Worm (Caenorhabditis elegans): ENCODE results near the gene oig-4.

- TF ChIP-seq sea-1 (GFP tag; conservative IDR thresholded peaks at IDR 0.05) (no peak), ets-7 (tag; optimal IDR thresholded peaks at IDR 0.05) (no peak), ceh-13 (GFP tag; optimal IDR thresholded peaks at IDR 0.05) (no peak), ama-1 (optimal IDR thresholded peaks at IDR 0.05) (no peak), hmbx-1 (tag; optimal IDR thresholded peaks at IDR 0.05) (no peak), aly-1 (tag; optimal IDR thresholded peaks at IDR 0.05) (no peak), flt-1 (GFP tag; IDR thresholded peaks at IDR 0.05) (no peak), tra-4 (tag; optimal IDR thresholded peaks at IDR 0.05) (no peak), hnd-1 (tag; optimal IDR thresholded peaks at IDR 0.05) (no peak), F13C5.2 (tag; optimal IDR thresholded peaks at IDR 0.05) (no peak), B0310.2 (tag; optimal IDR thresholded peaks at IDR 0.05) (no peak), tbx-37 (GFP tag; conservative IDR thresholded peaks at IDR 0.05) (no peak), hmg-4 (GFP tag; optimal IDR thresholded peaks at IDR 0.05) (no peak)
Observed at ce11 chrII:7583555-7583954, 29.8 kb upstream of the oig-4 start, which contains the start of gene mks-3.
